Worm (Caenorhabditis elegans) whole organism, L4/young adult: ENCODE data around the gene Y37E11B.6.

Experiments
- dao-5 ChIP-seq: sonication (generic microtip); optimal IDR thresholded peaks from 2 replicates; lab custom pipeline; 2016; ENCODE audit warnings: missing genotype, missing genetic modification characterization, moderate library complexity, missing compliant biosample characterization
- him-1 ChIP-seq: sonication (generic microtip); optimal IDR thresholded peaks from 2 replicates; lab custom pipeline; 2016; ENCODE audit warnings: missing genotype, missing genetic modification reagents, missing genetic modification characterization, missing compliant biosample characterization

DNA sequence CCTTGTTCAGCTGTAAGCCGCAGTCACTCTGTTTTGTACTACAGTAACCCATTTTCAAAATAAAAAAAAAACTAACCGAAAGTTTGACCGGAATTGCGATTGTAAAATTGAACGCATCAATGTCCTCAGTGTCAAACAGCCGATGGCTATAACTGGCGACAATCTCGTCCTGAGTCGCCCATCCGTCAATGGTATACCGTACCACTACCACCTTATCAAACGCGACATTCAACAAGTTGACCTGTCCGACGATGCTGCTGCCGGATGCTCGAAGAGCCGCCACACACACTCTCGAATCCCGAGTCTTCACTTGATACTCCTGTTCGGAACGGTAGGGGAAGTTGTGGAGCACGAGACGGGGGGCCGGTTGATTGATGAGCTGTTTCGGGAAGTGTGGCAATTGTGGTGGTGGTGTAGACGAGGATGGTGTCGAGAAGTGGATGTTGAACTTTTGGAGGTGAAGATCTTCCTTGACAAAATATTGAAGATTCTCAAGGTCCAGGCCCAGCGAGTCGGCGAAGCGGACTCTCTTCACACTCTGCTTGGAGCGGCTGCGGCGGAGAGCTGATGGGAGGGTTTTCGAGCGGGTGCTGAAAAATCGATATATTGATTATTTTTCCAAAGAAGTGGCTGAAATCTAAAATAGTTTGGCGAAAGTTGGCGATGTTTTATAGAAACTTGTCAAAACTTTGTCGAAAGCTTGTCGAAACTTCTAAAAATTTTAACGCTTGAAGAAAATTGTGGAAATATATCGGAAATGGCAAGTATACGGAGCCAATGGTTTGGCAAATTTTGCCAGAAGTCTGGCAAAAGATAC is 47.4 kb upstream of the Y37E11B.6 start:
- no peak for TF ChIP-seq him-1
- no peak for TF ChIP-seq dao-5 (tag; lab: Kevin White, UChicago)
